Worm (Caenorhabditis elegans) whole organism, L2 larva: Measurements from ENCODE around the gene hmit-1.3.

Experiments used
- C34F6.9 ChIP-seq: fragments of 150-350 bp; optimal IDR thresholded peaks from 2 replicates; lab custom pipeline; 2014; ENCODE audit warnings: missing biosample characterization, missing genetic modification characterization
- F13H6.1 ChIP-seq: sonication (generic microtip); optimal IDR thresholded peaks from 2 replicates; lab custom pipeline; 2016; ENCODE audit warnings: missing genetic modification characterization, missing compliant biosample characterization
- R02D3.7 ChIP-seq: fragments of 150-350 bp; optimal IDR thresholded peaks from 2 replicates; lab custom pipeline; 2014; ENCODE audit warnings: missing biosample characterization, missing genetic modification characterization
- Y55F3AM.14 ChIP-seq: fragments of 200-800 bp; sonication (Bioruptor generic); optimal IDR thresholded peaks from 2 replicates; lab custom pipeline; 2018; ENCODE audit warnings: mild to moderate bottlenecking, missing genetic modification characterization, missing compliant biosample characterization
- ZK546.5 ChIP-seq: sonication (generic microtip); optimal IDR thresholded peaks from 2 replicates; lab custom pipeline; 2017; ENCODE audit warnings: missing biosample characterization, missing genetic modification characterization
- alr-1 ChIP-seq: fragments of 150-350 bp; optimal IDR thresholded peaks from 2 replicates; lab custom pipeline; 2014; ENCODE audit warnings: missing biosample characterization, missing genetic modification characterization
- aly-2 ChIP-seq: fragments of 150-350 bp; optimal IDR thresholded peaks from 2 replicates; lab custom pipeline; 2014; ENCODE audit warnings: missing biosample characterization, missing genetic modification characterization
- blmp-1 ChIP-seq: sonication (generic microtip); optimal IDR thresholded peaks from 2 replicates; lab custom pipeline; 2017; ENCODE audit warnings: missing genetic modification characterization, mild to moderate bottlenecking, missing compliant biosample characterization, antibody characterized with exemption, moderate library complexity; ENCODE audit not compliant: insufficient read depth
- ceh-16 ChIP-seq: fragments of 150-350 bp; optimal IDR thresholded peaks from 2 replicates; lab custom pipeline; 2014; ENCODE audit warnings: missing biosample characterization, missing genetic modification characterization
- ceh-82 ChIP-seq: fragments of 150-350 bp; optimal IDR thresholded peaks from 2 replicates; lab custom pipeline; 2014; ENCODE audit warnings: missing biosample characterization, missing genetic modification characterization
- crh-2 ChIP-seq: sonication (generic microtip); optimal IDR thresholded peaks from 2 replicates; lab custom pipeline; 2017; ENCODE audit warnings: missing biosample characterization, missing genetic modification characterization
- fos-1 ChIP-seq: fragments of 150-350 bp; optimal IDR thresholded peaks from 2 replicates; lab custom pipeline; 2014; ENCODE audit warnings: missing biosample characterization, missing genetic modification characterization
- gmeb-1 ChIP-seq: fragments of 150-350 bp; optimal IDR thresholded peaks from 2 replicates; lab custom pipeline; 2014; ENCODE audit warnings: missing biosample characterization, missing genetic modification characterization
- lin-11 ChIP-seq: fragments of 150-350 bp; sonication (generic microtip); optimal IDR thresholded peaks from 2 replicates; lab custom pipeline; 2014; ENCODE audit warnings: missing biosample characterization, missing genetic modification characterization, inconsistent platforms, mixed read lengths
- lin-13 ChIP-seq: fragments of 150-350 bp; optimal IDR thresholded peaks from 2 replicates; lab custom pipeline; 2014; ENCODE audit warnings: missing biosample characterization, missing genetic modification reagents, missing genetic modification characterization
- lin-39 ChIP-seq: fragments of 150-350 bp; optimal IDR thresholded peaks from 2 replicates; lab custom pipeline; 2014; ENCODE audit warnings: missing biosample characterization, missing genetic modification reagents, missing genetic modification characterization
- lsy-2 ChIP-seq, 2 experiments: fragments of 150-350 bp in 1 of 2; sonication (generic microtip) in 1 of 2; optimal IDR thresholded peaks; 2 replicates each; lab custom pipeline; 2014 to 2017; ENCODE audit warnings: missing biosample characterization in 2 of 2, missing genetic modification characterization in 2 of 2
- mab-5 ChIP-seq: fragments of 150-350 bp; optimal IDR thresholded peaks from 2 replicates; lab custom pipeline; 2014; ENCODE audit warnings: missing biosample characterization, missing genetic modification characterization
- mbf-1 ChIP-seq: sonication (generic microtip); optimal IDR thresholded peaks from 2 replicates; lab custom pipeline; 2017; ENCODE audit warnings: missing biosample characterization, missing genetic modification characterization
- mdl-1 ChIP-seq, 2 experiments: fragments of 150-350 bp in 1 of 2; sonication (generic microtip) in 1 of 2; optimal IDR thresholded peaks; 2 replicates each; lab custom pipeline; 2017; ENCODE audit warnings: missing biosample characterization in 2 of 2, missing genetic modification characterization in 2 of 2
- nhr-12 ChIP-seq: fragments of 150-350 bp; optimal IDR thresholded peaks from 2 replicates; lab custom pipeline; 2014; ENCODE audit warnings: missing biosample characterization, missing genetic modification characterization
- nhr-21 ChIP-seq: fragments of 150-350 bp; optimal IDR thresholded peaks from 2 replicates; lab custom pipeline; 2014; ENCODE audit warnings: missing biosample characterization, missing genetic modification characterization
- nhr-23 ChIP-seq: fragments of 150-350 bp; optimal IDR thresholded peaks from 2 replicates; lab custom pipeline; 2014; ENCODE audit warnings: missing biosample characterization, missing genetic modification reagents, missing genetic modification characterization
- nhr-25 ChIP-seq: fragments of 150-350 bp; sonication (generic microtip); optimal IDR thresholded peaks from 3 replicates; lab custom pipeline; 2014; ENCODE audit warnings: missing biosample characterization, missing genetic modification characterization
- nhr-6 ChIP-seq: fragments of 150-350 bp; optimal IDR thresholded peaks from 2 replicates; lab custom pipeline; 2014; ENCODE audit warnings: missing biosample characterization, missing genetic modification characterization
- nhr-77 ChIP-seq: fragments of 150-350 bp; optimal IDR thresholded peaks from 2 replicates; lab custom pipeline; 2014; ENCODE audit warnings: missing biosample characterization, missing genetic modification characterization
- peb-1 ChIP-seq: fragments of 150-350 bp; optimal IDR thresholded peaks from 2 replicates; lab custom pipeline; 2014; ENCODE audit warnings: missing biosample characterization, missing genetic modification characterization
- sem-4 ChIP-seq: fragments of 150-350 bp; optimal IDR thresholded peaks from 2 replicates; lab custom pipeline; 2014; ENCODE audit warnings: missing biosample characterization, missing genetic modification reagents, missing genetic modification characterization
- skn-1 ChIP-seq: sonication (generic microtip); optimal IDR thresholded peaks from 2 replicates; lab custom pipeline; 2017; ENCODE audit warnings: missing biosample characterization, missing genetic modification characterization
- sma-3 ChIP-seq: sonication (generic microtip); optimal IDR thresholded peaks from 2 replicates; lab custom pipeline; 2016; ENCODE audit warnings: missing genetic modification reagents, missing genetic modification characterization, missing compliant biosample characterization
- sma-9 ChIP-seq, 2 experiments: fragments of 150-350 bp in 1 of 2; sonication (generic microtip) in 1 of 2; optimal IDR thresholded peaks; 2 replicates each; lab custom pipeline; 2014 to 2016; ENCODE audit warnings: missing genetic modification characterization in 2 of 2, mild to moderate bottlenecking in 1 of 2, missing biosample characterization in 1 of 2, missing compliant biosample characterization in 1 of 2, missing genetic modification reagents in 1 of 2, moderate library complexity in 1 of 2
- snpc-4 ChIP-seq: fragments of 150-350 bp; optimal IDR thresholded peaks from 2 replicates; lab custom pipeline; 2014; ENCODE audit warnings: missing biosample characterization, missing genetic modification characterization
- unc-55 ChIP-seq: fragments of 150-350 bp; sonication (generic microtip); optimal IDR thresholded peaks from 3 replicates; lab custom pipeline; 2014; ENCODE audit warnings: missing biosample characterization, missing genetic modification reagents, missing genetic modification characterization
- unc-62 ChIP-seq: fragments of 150-350 bp; optimal IDR thresholded peaks from 2 replicates; lab custom pipeline; 2014; ENCODE audit warnings: missing biosample characterization, missing genetic modification reagents, missing genetic modification characterization
- ztf-11 ChIP-seq: sonication (generic microtip); optimal IDR thresholded peaks from 2 replicates; lab custom pipeline; 2017; ENCODE audit warnings: missing biosample characterization, missing genetic modification characterization
- ztf-4 ChIP-seq: fragments of 150-350 bp; optimal IDR thresholded peaks from 2 replicates; lab custom pipeline; 2014; ENCODE audit warnings: missing biosample characterization, missing genetic modification characterization

The hmit-1.3 gene

ce11 chrIII:3503286-3503685, 16.1 kb downstream of the hmit-1.3 start, which contains the start of gene rpl-16:
TSS of gene rpl-16 (minus strand) at chrIII:3503604.
- TF ChIP-seq lin-11 (tag; lab: Kevin White, UChicago), result no peak
- TF ChIP-seq nhr-25 (tag; lab: Kevin White, UChicago), result no peak
- TF ChIP-seq nhr-77 (tag; lab: Kevin White, UChicago), result no peak
- no peak for TF ChIP-seq R02D3.7 (tag; lab: Kevin White, UChicago)
- no peak for TF ChIP-seq nhr-6 (tag; lab: Kevin White, UChicago)
- no peak for TF ChIP-seq mbf-1 (tag; lab: Kevin White, UChicago)
- TF ChIP-seq nhr-12 (tag; lab: Kevin White, UChicago), result no peak
- no peak for TF ChIP-seq lin-39 (tag; lab: Kevin White, UChicago)
- no peak for TF ChIP-seq alr-1 (tag; lab: Kevin White, UChicago)
- no peak for TF ChIP-seq gmeb-1 (tag; lab: Kevin White, UChicago)
- no peak for TF ChIP-seq ceh-16
- no peak for TF ChIP-seq unc-62 (GFP tag; lab: Kevin White, UChicago)
- TF ChIP-seq crh-2 (tag; lab: Kevin White, UChicago), result no peak
- no peak for TF ChIP-seq ceh-82 (tag; lab: Kevin White, UChicago)
- TF ChIP-seq Y55F3AM.14 (GFP tag; lab: Kevin White, UChicago), result no peak
- no peak for TF ChIP-seq mab-5
- no peak for TF ChIP-seq mdl-1 (tag; optimal IDR thresholded peaks at IDR 0.05; lab: Kevin White, UChicago)
- no peak for TF ChIP-seq ztf-11 (tag; lab: Kevin White, UChicago)

DNA sequence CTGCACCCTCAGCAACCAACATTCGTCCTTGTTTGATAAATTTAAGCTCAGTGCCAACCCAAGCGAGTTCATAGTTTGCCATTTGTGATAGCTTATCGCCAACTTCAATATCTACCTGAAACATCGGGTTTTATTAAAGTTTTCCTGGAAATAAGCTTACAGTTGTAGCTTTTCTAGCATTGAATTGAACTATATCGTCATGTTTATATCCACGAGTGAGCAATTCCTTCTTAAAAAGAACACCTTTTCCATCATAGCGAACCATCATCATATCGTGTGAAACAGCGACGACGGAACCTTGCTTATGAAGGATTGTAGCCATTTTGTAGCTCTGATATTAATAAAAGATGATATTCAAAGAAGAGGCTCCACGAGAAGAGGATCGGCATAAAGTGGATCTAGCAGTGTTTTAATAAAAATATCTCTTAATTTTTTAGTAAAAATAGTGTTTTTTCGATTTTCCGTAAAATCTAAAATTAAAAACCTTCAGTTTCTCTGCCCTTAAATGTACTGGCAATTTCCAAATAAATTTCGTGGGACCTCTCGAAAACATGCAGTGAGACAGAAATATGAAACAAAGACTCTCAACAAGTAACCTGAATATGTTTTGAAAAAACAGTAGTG, 17.1 kb downstream of the hmit-1.3 start, which contains the start of gene M01F1.8:
Gene M01F1.8 (minus strand): TSS at position 335 of the 624 bp plus-strand sequence.
- TF ChIP-seq aly-2 (tag; lab: Kevin White, UChicago) (no peak), snpc-4 (no peak), blmp-1 (tag; lab: Kevin White, UChicago) (no peak), lin-39 (tag; lab: Kevin White, UChicago) (no peak), ztf-11 (tag; lab: Kevin White, UChicago) (no peak), ceh-16 (no peak), nhr-23 (tag; lab: Kevin White, UChicago) (no peak), C34F6.9 (no peak), ceh-82 (tag; lab: Kevin White, UChicago) (no peak), R02D3.7 (tag; lab: Kevin White, UChicago) (no peak), sem-4 (tag; lab: Kevin White, UChicago) (no peak), lin-13 (no peak)

- TF ChIP-seq mdl-1 (tag; optimal IDR thresholded peaks at IDR 0.05; lab: Kevin White, UChicago), result no peak
- TF ChIP-seq sma-3 (GFP tag; lab: Kevin White, UChicago), result peak; percentile 5
- TF ChIP-seq nhr-21, result no peak
- no peak for TF ChIP-seq sem-4 (tag; lab: Kevin White, UChicago)
- no peak for TF ChIP-seq ZK546.5 (tag; lab: Kevin White, UChicago)
- no peak for TF ChIP-seq ztf-4 (tag; lab: Kevin White, UChicago)
- peak; percentile 57 for TF ChIP-seq unc-55 (GFP tag; lab: Kevin White, UChicago)
- peak; percentile 16 for TF ChIP-seq F13H6.1 (tag; lab: Kevin White, UChicago)
- TF ChIP-seq lin-39 (tag; lab: Kevin White, UChicago), result no peak
Observed at ce11 chrIII:3499850-3500249, 19.6 kb downstream of the hmit-1.3 start.

ce11 chrIII:3498957-3499356, 20.4 kb downstream of the hmit-1.3 start, which contains the start of gene M01F1.9:
TSS of gene M01F1.9 (minus strand) at chrIII:3499057.
- TF ChIP-seq ZK546.5 (tag; lab: Kevin White, UChicago) (no peak), lin-13 (no peak), nhr-23 (tag; lab: Kevin White, UChicago) (no peak), sma-9 (GFP tag; optimal IDR thresholded peaks at IDR 0.05; lab: Kevin White, UChicago) (no peak), sma-9 (tag; optimal IDR thresholded peaks at IDR 0.05; lab: Kevin White, UChicago) (no peak), peb-1 (tag; lab: Kevin White, UChicago) (no peak), fos-1 (tag; lab: Kevin White, UChicago) (no peak), skn-1 (no peak), sem-4 (tag; lab: Kevin White, UChicago) (no peak), F13H6.1 (tag; lab: Kevin White, UChicago) (no peak), alr-1 (tag; lab: Kevin White, UChicago) (no peak), mbf-1 (tag; lab: Kevin White, UChicago) (no peak), gmeb-1 (tag; lab: Kevin White, UChicago) (no peak), nhr-77 (tag; lab: Kevin White, UChicago) (no peak), crh-2 (tag; lab: Kevin White, UChicago) (no peak), lsy-2 (tag; optimal IDR thresholded peaks at IDR 0.05; lab: Kevin White, UChicago) (no peak), blmp-1 (tag; lab: Kevin White, UChicago) (no peak)
